Worm (Caenorhabditis elegans): Measurements from ENCODE around the gene grdn-1.

grdn-1 gene

DNA sequence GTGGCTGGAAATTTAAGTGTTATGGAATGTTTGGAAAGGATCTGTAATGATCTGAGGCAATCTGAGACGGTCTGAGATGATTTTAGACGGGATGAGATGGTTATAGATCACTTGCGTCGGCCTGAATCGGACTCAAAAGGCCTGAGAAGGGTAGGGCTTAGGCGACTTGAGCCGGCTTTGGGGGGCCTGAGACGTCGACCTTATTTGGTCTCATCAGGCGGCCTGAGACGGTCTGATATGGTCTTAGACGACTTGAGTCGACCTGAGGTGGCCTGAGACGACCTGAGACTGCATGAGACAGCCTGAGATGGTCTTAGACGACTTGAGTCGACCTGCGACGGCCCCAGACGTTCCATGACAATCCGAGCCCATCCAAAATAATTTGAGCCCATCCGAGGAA is 63.8 kb downstream of the grdn-1 start:
- TF ChIP-seq ztf-18 (tag; optimal IDR thresholded peaks at IDR 0.05), result no peak
- TF ChIP-seq nhr-90 (tag; optimal IDR thresholded peaks at IDR 0.05), result no peak
- TF ChIP-seq bed-2 (GFP tag; IDR thresholded peaks at IDR 0.05), result no peak
- peak; percentile 58 for TF ChIP-seq zfh-2 (GFP tag; conservative IDR thresholded peaks at IDR 0.05)
- no peak for TF ChIP-seq F33H1.4 (GFP tag; IDR thresholded peaks at IDR 0.05)
- TF ChIP-seq lin-35 (GFP tag; optimal IDR thresholded peaks at IDR 0.05), result no peak
- no peak for TF ChIP-seq madf-10 (tag; optimal IDR thresholded peaks at IDR 0.05)

DNA sequence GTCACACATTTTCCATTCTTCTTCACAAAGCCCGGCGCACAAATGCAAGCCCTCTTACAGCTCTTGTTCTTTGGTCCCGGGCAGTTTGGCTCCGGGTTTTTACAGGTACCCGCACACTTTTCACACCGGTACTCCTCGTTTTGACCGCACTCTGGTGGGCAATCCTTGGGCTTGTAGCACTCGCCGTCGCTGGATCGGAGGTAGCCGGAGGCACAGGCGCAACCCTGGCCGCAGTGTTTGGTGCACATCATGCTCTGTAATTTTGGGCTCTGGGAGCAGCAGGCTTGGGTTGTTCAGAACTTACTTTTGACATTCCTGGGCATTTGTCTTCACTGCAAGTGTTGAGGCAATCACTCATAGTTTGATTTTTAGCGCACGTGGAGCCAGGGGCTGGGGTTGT is 64.8 kb downstream of the grdn-1 start:
- TF ChIP-seq bed-1 (GFP tag; IDR thresholded peaks at IDR 0.05) (no peak), zfh-2 (GFP tag; conservative IDR thresholded peaks at IDR 0.05) (peak; percentile 63), F10E7.11 (tag; optimal IDR thresholded peaks at IDR 0.05) (no peak), attf-3 (GFP tag; conservative IDR thresholded peaks at IDR 0.05) (no peak), tbx-9 (tag; optimal IDR thresholded peaks at IDR 0.05; ENCODE audit: borderline replicate concordance) (no peak), pbrm-1 (GFP tag; IDR thresholded peaks at IDR 0.05) (no peak), nhr-120 (GFP tag; IDR thresholded peaks at IDR 0.05) (no peak), lsl-1 (GFP tag; optimal IDR thresholded peaks at IDR 0.05) (no peak)

DNA sequence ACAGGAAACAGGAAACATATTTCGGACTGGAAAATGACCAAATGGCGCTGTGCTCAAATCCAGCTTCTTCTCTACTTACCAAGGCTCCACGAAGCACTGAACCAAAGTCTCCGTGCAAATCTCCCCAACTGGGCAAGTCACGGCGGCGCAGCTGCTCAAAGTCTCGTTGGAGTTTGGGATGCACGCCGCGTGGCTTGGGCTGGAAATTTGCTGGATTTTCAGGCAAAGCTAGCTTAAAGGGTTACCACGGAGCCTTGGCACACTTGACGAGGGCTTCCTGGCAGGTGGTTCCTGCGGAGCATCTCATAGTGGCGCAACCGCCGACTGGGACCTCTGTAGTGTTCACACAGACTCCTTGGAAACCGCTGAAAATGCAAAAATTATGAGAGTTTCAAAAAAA is 66.4 kb downstream of the grdn-1 start:
- TF ChIP-seq ztf-25 (GFP tag; IDR thresholded peaks at IDR 0.05) (0 out of 2 replicates have a peak, but pooled peaks have one; percentile 36), die-1 (tag; optimal IDR thresholded peaks at IDR 0.05) (no peak), zfh-2 (GFP tag; conservative IDR thresholded peaks at IDR 0.05) (peak; percentile 77), ztf-26 (tag; optimal IDR thresholded peaks at IDR 0.05) (no peak)

DNA sequence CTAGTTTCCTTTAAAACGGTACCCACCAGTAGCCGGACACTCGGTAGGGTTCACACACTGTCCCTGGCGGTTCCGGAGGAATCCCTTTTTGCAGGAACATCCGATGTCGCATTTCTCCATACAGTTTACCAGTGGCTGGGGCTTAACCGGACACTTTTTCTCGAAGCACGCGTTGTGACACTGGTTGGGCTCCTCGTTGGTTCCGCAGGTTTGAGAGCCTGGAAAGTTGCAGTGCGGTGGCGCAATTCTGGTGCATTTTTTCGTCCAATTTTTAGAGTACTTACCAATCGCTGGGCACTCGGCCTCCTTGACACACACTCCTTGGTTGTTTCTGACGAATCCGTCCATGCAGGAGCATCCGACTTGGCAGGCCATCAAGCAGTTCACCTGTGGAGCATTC is 69.8 kb downstream of the grdn-1 start:
- TF ChIP-seq Y53F4B.3 (GFP tag; IDR thresholded peaks at IDR 0.05), result no peak
